Worm (Caenorhabditis elegans) whole organism, L3 larva: ENCODE measurements around the gene eif-3.F.

Experiments
- R02D3.7 ChIP-seq: fragments of 150-350 bp; optimal IDR thresholded peaks from 2 replicates; lab custom pipeline; 2014; ENCODE audit warnings: missing biosample characterization, missing genetic modification characterization
- aly-2 ChIP-seq: fragments of 150-350 bp; optimal IDR thresholded peaks from 2 replicates; lab custom pipeline; 2014; ENCODE audit warnings: missing biosample characterization, missing genetic modification characterization
- ama-1 ChIP-seq: fragments of 150-350 bp; optimal IDR thresholded peaks from 2 replicates; lab custom pipeline; 2018
- ceh-16 ChIP-seq: sonication (generic microtip); optimal IDR thresholded peaks from 2 replicates; lab custom pipeline; 2017; ENCODE audit warnings: missing biosample characterization, missing genetic modification characterization
- ceh-28 ChIP-seq: fragments of 150-350 bp; optimal IDR thresholded peaks from 2 replicates; lab custom pipeline; 2014; ENCODE audit warnings: missing biosample characterization, missing genetic modification reagents, missing genetic modification characterization
- ceh-9 ChIP-seq: sonication (generic microtip); optimal IDR thresholded peaks from 2 replicates; lab custom pipeline; 2018; ENCODE audit warnings: missing biosample characterization, missing genetic modification characterization
- daf-12 ChIP-seq: fragments of 150-350 bp; optimal IDR thresholded peaks from 2 replicates; lab custom pipeline; 2014; ENCODE audit warnings: missing biosample characterization, missing genetic modification reagents, missing genetic modification characterization
- egl-27 ChIP-seq: sonication (generic microtip); optimal IDR thresholded peaks from 4 replicates; lab custom pipeline; 2017; ENCODE audit warnings: missing biosample characterization, missing genetic modification reagents, missing genetic modification characterization
- egl-5 ChIP-seq: fragments of 150-350 bp; optimal IDR thresholded peaks from 2 replicates; lab custom pipeline; 2017; ENCODE audit warnings: missing biosample characterization, missing genetic modification reagents, missing genetic modification characterization, inconsistent platforms
- elt-1 ChIP-seq: fragments of 150-350 bp; optimal IDR thresholded peaks from 2 replicates; lab custom pipeline; 2014; ENCODE audit warnings: missing biosample characterization, missing genetic modification characterization
- elt-2 ChIP-seq: sonication (generic microtip); optimal IDR thresholded peaks from 2 replicates; lab custom pipeline; 2016; ENCODE audit warnings: missing genetic modification reagents, mild to moderate bottlenecking, missing genetic modification characterization, missing compliant biosample characterization
- eor-1 ChIP-seq, 2 experiments: fragments of 150-350 bp; optimal IDR thresholded peaks; 2 replicates each; lab custom pipeline; 2014 to 2018; ENCODE audit warnings: missing biosample characterization in 2 of 2, missing genetic modification characterization in 2 of 2
- fkh-10 ChIP-seq: sonication (generic microtip); optimal IDR thresholded peaks from 2 replicates; lab custom pipeline; 2017; ENCODE audit warnings: missing biosample characterization, missing genetic modification reagents, missing genetic modification characterization
- fos-1 ChIP-seq: fragments of 150-350 bp; optimal IDR thresholded peaks from 2 replicates; lab custom pipeline; 2014; ENCODE audit warnings: missing biosample characterization, missing genetic modification characterization
- hmg-11 ChIP-seq: sonication (generic microtip); optimal IDR thresholded peaks from 2 replicates; lab custom pipeline; 2016; ENCODE audit warnings: missing genetic modification characterization, missing compliant biosample characterization
- jun-1 ChIP-seq: fragments of 150-350 bp; optimal IDR thresholded peaks from 2 replicates; lab custom pipeline; 2014; ENCODE audit warnings: missing biosample characterization, missing genetic modification reagents, missing genetic modification characterization
- lin-39 ChIP-seq: fragments of 150-350 bp; optimal IDR thresholded peaks from 2 replicates; lab custom pipeline; 2018; ENCODE audit warnings: missing biosample characterization, missing genetic modification reagents, missing genetic modification characterization
- lsy-12 ChIP-seq: sonication (generic microtip); optimal IDR thresholded peaks from 2 replicates; lab custom pipeline; 2016; ENCODE audit warnings: mild to moderate bottlenecking, missing genetic modification characterization, missing compliant biosample characterization
- mml-1 ChIP-seq: fragments of 150-350 bp; sonication (generic microtip); optimal IDR thresholded peaks from 3 replicates; lab custom pipeline; 2014; ENCODE audit warnings: missing biosample characterization, missing genetic modification characterization
- nfya-1 ChIP-seq: sonication (generic microtip); optimal IDR thresholded peaks from 2 replicates; lab custom pipeline; 2017; ENCODE audit warnings: missing genetic modification characterization, mild to moderate bottlenecking, missing compliant biosample characterization, antibody characterized with exemption, moderate library complexity; ENCODE audit not compliant: insufficient read depth
- nhr-11 ChIP-seq: fragments of 150-350 bp; optimal IDR thresholded peaks from 2 replicates; lab custom pipeline; 2014; ENCODE audit warnings: missing biosample characterization, missing genetic modification characterization
- nhr-12 ChIP-seq: fragments of 150-350 bp; optimal IDR thresholded peaks from 2 replicates; lab custom pipeline; 2014; ENCODE audit warnings: missing biosample characterization, missing genetic modification characterization
- nhr-23 ChIP-seq: fragments of 150-350 bp; optimal IDR thresholded peaks from 2 replicates; lab custom pipeline; 2014; ENCODE audit warnings: missing biosample characterization, missing genetic modification reagents, missing genetic modification characterization
- nhr-237 ChIP-seq: fragments of 150-350 bp; optimal IDR thresholded peaks from 2 replicates; lab custom pipeline; 2014; ENCODE audit warnings: missing biosample characterization, missing genetic modification characterization
- nhr-25 ChIP-seq: sonication (generic microtip); optimal IDR thresholded peaks from 2 replicates; lab custom pipeline; 2017; ENCODE audit warnings: missing biosample characterization, missing genetic modification characterization
- nhr-28 ChIP-seq: fragments of 150-350 bp; optimal IDR thresholded peaks from 2 replicates; lab custom pipeline; 2014; ENCODE audit warnings: missing biosample characterization, missing genetic modification characterization
- nhr-43 ChIP-seq: sonication (generic microtip); optimal IDR thresholded peaks from 2 replicates; lab custom pipeline; 2016; ENCODE audit warnings: mild to moderate bottlenecking, missing genetic modification characterization, missing compliant biosample characterization; ENCODE audit not compliant: poor library complexity, severe bottlenecking
- pha-4 ChIP-seq: fragments of 150-350 bp; optimal IDR thresholded peaks from 2 replicates; lab custom pipeline; 2014; ENCODE audit warnings: missing biosample characterization, missing genetic modification reagents, missing genetic modification characterization
- pqm-1 ChIP-seq: fragments of 150-350 bp; optimal IDR thresholded peaks from 2 replicates; lab custom pipeline; 2017; ENCODE audit warnings: missing biosample characterization, missing genetic modification characterization, inconsistent platforms
- snpc-4 ChIP-seq: fragments of 150-350 bp; optimal IDR thresholded peaks from 2 replicates; lab custom pipeline; 2014; ENCODE audit warnings: missing biosample characterization, missing genetic modification characterization
- unc-62 ChIP-seq: fragments of 150-350 bp; sonication (generic microtip); optimal IDR thresholded peaks from 4 replicates; lab custom pipeline; 2014; ENCODE audit warnings: missing biosample characterization, missing genetic modification reagents, missing genetic modification characterization
- zag-1 ChIP-seq: fragments of 150-350 bp; optimal IDR thresholded peaks from 2 replicates; lab custom pipeline; 2014; ENCODE audit warnings: missing biosample characterization, missing genetic modification characterization
- ztf-4 ChIP-seq: fragments of 150-350 bp; optimal IDR thresholded peaks from 2 replicates; lab custom pipeline; 2014; ENCODE audit warnings: missing biosample characterization, missing genetic modification characterization

Gene eif-3.F

ce11 chrII:9324824-9325351 is 6.6 kb upstream of the eif-3.F start, which contains the start of gene eat-3:
Gene eat-3 (plus strand): TSS chrII:9324874.
- TF ChIP-seq aly-2 (tag; lab: Kevin White, UChicago) (no peak), egl-5 (tag; lab: Kevin White, UChicago) (peak; percentile 29), snpc-4 (no peak), nfya-1 (tag; lab: Kevin White, UChicago) (peak; percentile 49), pha-4 (tag; lab: Kevin White, UChicago) (peak; percentile 20), lin-39 (tag; lab: Kevin White, UChicago) (peak; percentile 29), hmg-11 (peak; percentile 16), unc-62 (peak; percentile 36)
- TF ChIP-seq, all 47 proteins: peak for 6

- TF ChIP-seq elt-2 (tag; lab: Kevin White, UChicago): peak; percentile 81
- no peak for TF ChIP-seq fkh-10
- peak; percentile 25 for TF ChIP-seq jun-1
- TF ChIP-seq pqm-1 (tag; lab: Kevin White, UChicago): peak; percentile 76
Observed at ce11 chrII:9325555-9325954, 5.9 kb upstream of the eif-3.F start.

DNA sequence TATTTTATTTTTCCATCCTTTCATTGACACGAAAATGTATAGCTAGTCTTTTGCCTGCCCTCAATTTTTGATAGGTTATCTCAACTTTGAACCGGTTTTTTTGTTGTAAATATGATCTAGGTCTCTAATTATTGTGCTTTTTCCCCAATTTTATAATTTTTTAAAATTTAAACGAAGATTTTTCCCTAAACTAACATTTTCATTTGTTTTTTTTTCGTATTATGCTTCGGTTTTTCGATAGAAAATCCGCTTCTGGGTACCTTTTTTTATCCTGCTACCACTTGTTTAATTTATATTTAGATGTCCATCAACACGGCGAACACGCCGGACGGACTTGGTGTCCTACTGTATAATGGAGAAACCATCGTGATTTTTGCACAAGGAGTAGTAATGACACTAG is 2.0 kb upstream of the eif-3.F start, which contains the start of gene wbp-2:
Gene wbp-2, plus strand, starts transcription at position 301 of the 400 bp plus-strand sequence.
- TF ChIP-seq egl-5 (tag; lab: Kevin White, UChicago) (no peak), mml-1 (no peak), lsy-12 (no peak), egl-27 (tag; lab: Kevin White, UChicago) (no peak), fos-1 (tag; lab: Kevin White, UChicago) (no peak), nhr-12 (tag; lab: Kevin White, UChicago) (no peak), ceh-16 (tag; lab: Kevin White, UChicago) (no peak), eor-1 (tag; optimal IDR thresholded peaks at IDR 0.05; lab: Kevin White, UChicago) (no peak), ceh-9 (tag; lab: Kevin White, UChicago) (no peak), elt-1 (tag; lab: Kevin White, UChicago) (no peak)

DNA sequence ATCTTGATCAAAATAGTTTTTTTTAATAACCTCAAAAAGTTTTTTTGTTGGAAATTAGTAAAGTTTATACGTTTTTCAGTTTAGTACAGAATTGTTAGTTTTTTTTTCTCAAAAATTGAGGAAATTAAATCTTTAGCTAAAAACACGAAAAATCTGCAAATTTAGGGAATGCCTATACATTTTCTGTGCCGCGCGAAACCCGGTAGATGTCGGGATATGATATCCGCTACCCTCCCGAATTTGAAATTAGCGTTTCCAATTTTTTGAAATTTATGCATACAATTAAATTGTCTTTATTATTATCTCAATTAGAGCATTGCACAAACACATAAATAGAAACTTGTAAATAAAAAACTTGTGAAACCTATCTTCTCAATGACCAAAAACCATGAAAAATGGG is 1.6 kb downstream of the eif-3.F start:
- no peak for TF ChIP-seq mml-1
- TF ChIP-seq hmg-11: no peak
- no peak for TF ChIP-seq zag-1

- TF ChIP-seq nhr-237 (tag; lab: Kevin White, UChicago) (no peak), nhr-23 (tag; lab: Kevin White, UChicago) (no peak), daf-12 (tag; lab: Kevin White, UChicago) (no peak), ceh-28 (peak; percentile 46), ztf-4 (tag; lab: Kevin White, UChicago) (no peak)
Observed at ce11 chrII:9333714-9334113, 2.3 kb downstream of the eif-3.F start, which contains the start of gene scp-1. Gene scp-1 (plus strand): TSS chrII:9334014.

DNA sequence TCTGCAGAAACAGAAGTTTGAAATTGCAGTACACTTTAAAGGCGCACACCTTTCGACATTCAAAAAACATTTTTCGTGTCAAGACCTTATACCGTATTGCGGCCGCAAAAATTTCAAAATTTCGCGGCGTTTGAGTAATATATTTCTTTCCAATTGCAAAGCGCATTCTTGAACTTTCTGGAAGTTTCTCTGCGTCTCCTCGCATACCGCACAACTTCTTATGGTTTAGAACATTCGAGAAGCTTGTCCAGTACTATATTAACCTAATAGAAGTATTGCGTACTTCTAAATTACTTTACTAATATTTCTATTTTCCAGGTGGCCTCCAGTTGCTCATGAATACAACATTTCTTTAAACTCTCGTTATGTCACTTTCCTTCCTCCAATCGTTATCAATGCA is 5.2 kb downstream of the eif-3.F start:
- TF ChIP-seq ama-1 (lab: Kevin White, UChicago) (peak; percentile 31), pha-4 (tag; lab: Kevin White, UChicago) (peak; percentile 12), nhr-43 (tag; lab: Kevin White, UChicago) (no peak)

DNA sequence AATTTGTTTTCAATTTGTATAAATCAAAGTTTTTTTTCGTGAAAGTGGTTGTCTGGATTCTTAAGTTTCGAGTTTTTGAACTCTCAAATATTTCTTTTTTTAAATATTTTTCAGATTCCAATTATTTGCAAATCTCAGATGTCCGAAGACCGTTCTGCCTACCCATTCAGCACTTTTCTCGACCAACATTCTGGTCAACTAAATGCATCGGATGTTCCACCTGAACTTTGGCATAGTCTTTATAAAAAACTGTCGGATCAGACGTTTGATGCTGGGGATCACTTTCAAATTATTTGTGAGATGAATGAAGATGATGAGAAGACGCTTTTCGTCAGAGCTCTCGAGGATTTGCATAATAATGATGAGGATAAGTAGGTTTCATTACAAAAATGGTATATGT is 7.4 kb downstream of the eif-3.F start, which contains the start of gene ttll-12:
Gene ttll-12, plus strand, starts transcription at position 139 of the 400 bp plus-strand sequence.
- TF ChIP-seq R02D3.7 (tag; lab: Kevin White, UChicago) (no peak), nhr-25 (peak; percentile 9), nhr-28 (tag; lab: Kevin White, UChicago) (no peak), elt-2 (tag; lab: Kevin White, UChicago) (no peak), nhr-43 (tag; lab: Kevin White, UChicago) (no peak), ama-1 (lab: Kevin White, UChicago) (peak; percentile 85), nhr-11 (tag; lab: Kevin White, UChicago) (no peak)
